Fruit fly (Drosophila melanogaster) whole organism, embryonic: Measurements from ENCODE around the gene waw.

ENCODE experiments used
- Aef1 ChIP-seq: fragments of 200-800 bp; sonication (Bioruptor generic); IDR thresholded peaks from 3 replicates; pipeline ENCODE4 v1.3.6; 2022; ENCODE audit warnings: missing biosample characterization, missing genetic modification characterization
- CG10959 ChIP-seq: fragments of 200-800 bp; sonication (Bioruptor generic); IDR thresholded peaks from 2 replicates; pipeline ENCODE4 v1.3.6; 2022; ENCODE audit warnings: missing biosample characterization, missing genetic modification characterization
- CG1233 ChIP-seq: fragments of 200-800 bp; sonication (Bioruptor generic); optimal IDR thresholded peaks from 4 replicates; lab custom pipeline; 2018; ENCODE audit warnings: missing biosample characterization, mild to moderate bottlenecking, missing genetic modification characterization
- CG13123 ChIP-seq: fragments of 200-800 bp; sonication (Bioruptor generic); optimal IDR thresholded peaks from 2 replicates; lab custom pipeline; 2016; ENCODE audit warnings: missing biosample characterization, missing genetic modification characterization
- CG13296 ChIP-seq: fragments of 200-800 bp; sonication (Bioruptor generic); optimal IDR thresholded peaks from 3 replicates; lab custom pipeline; 2018; ENCODE audit warnings: missing biosample characterization, mild to moderate bottlenecking, missing genetic modification characterization
- CG13424 ChIP-seq: fragments of 200-800 bp; sonication (Bioruptor generic); optimal IDR thresholded peaks from 2 replicates; lab custom pipeline; 2019; ENCODE audit warnings: missing biosample characterization, mild to moderate bottlenecking, missing genetic modification characterization, moderate library complexity
- CG14710 ChIP-seq: fragments of 200-800 bp; sonication (Bioruptor generic); optimal IDR thresholded peaks from 3 replicates; lab custom pipeline; 2019; ENCODE audit warnings: missing biosample characterization, mild to moderate bottlenecking, missing genetic modification characterization, moderate library complexity
- CG15601 ChIP-seq: fragments of 200-800 bp; sonication (Bioruptor generic); optimal IDR thresholded peaks from 3 replicates; lab custom pipeline; 2019; ENCODE audit warnings: missing biosample characterization, mild to moderate bottlenecking, missing genetic modification characterization, moderate library complexity
- CG17829 ChIP-seq: fragments of 200-800 bp; optimal IDR thresholded peaks from 2 replicates; lab custom pipeline; 2019; ENCODE audit warnings: missing biosample characterization, mild to moderate bottlenecking, missing genetic modification characterization, moderate library complexity
- CG2120 ChIP-seq: fragments of 200-800 bp; sonication (Bioruptor generic); optimal IDR thresholded peaks from 3 replicates; lab custom pipeline; 2016; ENCODE audit warnings: missing biosample characterization, missing genetic modification characterization
- CG32767 ChIP-seq: fragments of 200-800 bp; sonication (Bioruptor generic); IDR thresholded peaks from 2 replicates; pipeline ENCODE4 v1.3.6; 2022; ENCODE audit warnings: missing biosample characterization, missing genetic modification characterization
- CG34422 ChIP-seq: fragments of 200-800 bp; sonication (Bioruptor generic); IDR thresholded peaks from 3 replicates; pipeline ENCODE4 v1.3.6; 2022; ENCODE audit warnings: missing biosample characterization, missing genetic modification characterization
- CG3995 ChIP-seq: fragments of 200-800 bp; sonication (Bioruptor generic); optimal IDR thresholded peaks from 3 replicates; lab custom pipeline; 2016; ENCODE audit warnings: missing biosample characterization, missing genetic modification characterization
- CG4328 ChIP-seq: fragments of 200-800 bp; sonication (Bioruptor generic); optimal IDR thresholded peaks from 3 replicates; lab custom pipeline; 2017; ENCODE audit warnings: missing biosample characterization, missing genetic modification reagents, missing genetic modification characterization
- CG43689 ChIP-seq: fragments of 200-800 bp; sonication (Bioruptor generic); IDR thresholded peaks from 2 replicates; pipeline ENCODE4 v1.3.6; 2022; ENCODE audit warnings: missing biosample characterization, missing genetic modification characterization
- CG4820 ChIP-seq: fragments of 200-800 bp; sonication (Bioruptor generic); optimal IDR thresholded peaks from 3 replicates; lab custom pipeline; 2016; ENCODE audit warnings: missing biosample characterization, missing genetic modification characterization
- CG7271 ChIP-seq: fragments of 200-800 bp; sonication (Bioruptor generic); optimal IDR thresholded peaks from 2 replicates; lab custom pipeline; 2018; ENCODE audit warnings: missing biosample characterization, mild to moderate bottlenecking, missing genetic modification characterization, moderate library complexity
- CG7786 ChIP-seq: fragments of 200-800 bp; sonication (Bioruptor generic); optimal IDR thresholded peaks from 2 replicates; lab custom pipeline; 2016; ENCODE audit warnings: missing biosample characterization, missing genetic modification characterization
- CG8290 ChIP-seq, 3 experiments: fragments of 200-800 bp; sonication (Bioruptor generic); optimal IDR thresholded peaks; 2 replicates each; lab custom pipeline; 2016 to 2019; ENCODE audit warnings: missing biosample characterization in 3 of 3, missing genetic modification characterization in 3 of 3, mild to moderate bottlenecking in 2 of 3, moderate library complexity in 1 of 3
- CG8388 ChIP-seq: fragments of 200-800 bp; sonication (Bioruptor generic); optimal IDR thresholded peaks from 2 replicates; lab custom pipeline; 2019; ENCODE audit warnings: missing biosample characterization, mild to moderate bottlenecking, missing genetic modification characterization, moderate library complexity
- CG8944 ChIP-seq: fragments of 200-800 bp; sonication (Bioruptor generic); optimal IDR thresholded peaks from 3 replicates; lab custom pipeline; 2016; ENCODE audit warnings: missing biosample characterization, missing genetic modification characterization
- CkIIα-i1 ChIP-seq: fragments of 200-800 bp; sonication (Bioruptor generic); IDR thresholded peaks from 2 replicates; pipeline ENCODE4 v1.3.6; 2022; ENCODE audit warnings: missing biosample characterization, missing genetic modification characterization
- CrebB ChIP-seq: fragments of 200-800 bp; sonication (Bioruptor generic); optimal IDR thresholded peaks from 3 replicates; lab custom pipeline; 2018; ENCODE audit warnings: missing biosample characterization, mild to moderate bottlenecking, missing genetic modification characterization
- E2f2 ChIP-seq: fragments of 200-800 bp; sonication (Bioruptor generic); IDR thresholded peaks from 2 replicates; pipeline ENCODE4 v1.3.6; 2022; ENCODE audit warnings: missing biosample characterization, missing genetic modification characterization
- Gsc ChIP-seq: fragments of 200-800 bp; sonication (Bioruptor generic); IDR thresholded peaks from 2 replicates; pipeline ENCODE4 v1.3.6; 2022; ENCODE audit warnings: missing biosample characterization, missing genetic modification characterization
- HLHmδ ChIP-seq: fragments of 200-800 bp; sonication (Bioruptor generic); optimal IDR thresholded peaks from 2 replicates; lab custom pipeline; 2018; ENCODE audit warnings: missing biosample characterization, mild to moderate bottlenecking, missing genetic modification characterization, moderate library complexity
- Hmx ChIP-seq: fragments of 200-800 bp; sonication (Bioruptor generic); optimal IDR thresholded peaks from 2 replicates; lab custom pipeline; 2016; ENCODE audit warnings: missing biosample characterization, missing genetic modification characterization
- Mes4 ChIP-seq: fragments of 200-800 bp; sonication (Bioruptor generic); optimal IDR thresholded peaks from 2 replicates; lab custom pipeline; 2016; ENCODE audit warnings: missing biosample characterization, missing genetic modification characterization
- NC2β ChIP-seq: fragments of 200-800 bp; sonication (Bioruptor generic); optimal IDR thresholded peaks from 2 replicates; lab custom pipeline; 2016; ENCODE audit warnings: missing biosample characterization, missing genetic modification characterization
- NK7.1 ChIP-seq: fragments of 200-800 bp; sonication (Bioruptor generic); optimal IDR thresholded peaks from 3 replicates; lab custom pipeline; 2016; ENCODE audit warnings: missing biosample characterization, missing genetic modification characterization
- dati ChIP-seq: fragments of 200-800 bp; sonication (Bioruptor generic); IDR thresholded peaks from 2 replicates; pipeline ENCODE4 v1.3.6; 2022; ENCODE audit warnings: missing biosample characterization, missing genetic modification characterization
- gcm ChIP-seq: fragments of 200-800 bp; sonication (Bioruptor generic); optimal IDR thresholded peaks from 2 replicates; lab custom pipeline; 2019; ENCODE audit warnings: missing biosample characterization, mild to moderate bottlenecking, missing genetic modification characterization, moderate library complexity
- hb ChIP-seq: fragments of 200-800 bp; sonication (Bioruptor generic); IDR thresholded peaks from 3 replicates; pipeline ENCODE4 v1.3.6; 2022; ENCODE audit warnings: missing biosample characterization, missing genetic modification characterization; ENCODE audit not compliant: partially characterized antibody
- inv ChIP-seq: fragments of 200-800 bp; sonication (Bioruptor generic); IDR thresholded peaks from 2 replicates; pipeline ENCODE4 v1.3.6; 2022; ENCODE audit warnings: missing biosample characterization, missing genetic modification characterization; ENCODE audit not compliant: partially characterized antibody
- jigr1 ChIP-seq: fragments of 200-800 bp; sonication (Bioruptor generic); IDR thresholded peaks from 3 replicates; pipeline ENCODE4 v1.3.6; 2022; ENCODE audit warnings: missing biosample characterization, missing genetic modification characterization
- jing ChIP-seq: fragments of 200-800 bp; sonication (Bioruptor generic); optimal IDR thresholded peaks from 2 replicates; lab custom pipeline; 2018; ENCODE audit warnings: missing biosample characterization, mild to moderate bottlenecking, missing genetic modification characterization
- knrl ChIP-seq: fragments of 200-800 bp; sonication (Bioruptor generic); IDR thresholded peaks from 3 replicates; pipeline ENCODE4 v1.3.6; 2022; ENCODE audit warnings: missing biosample characterization, missing genetic modification characterization; ENCODE audit not compliant: partially characterized antibody
- lov ChIP-seq, 2 experiments: fragments of 200-800 bp in 1 of 2; fragments of >200 bp in 1 of 2; sonication (Bioruptor generic) in 1 of 2; IDR thresholded peaks in 1 of 2; optimal IDR thresholded peaks in 1 of 2; 2 replicates in 1 of 2; 3 replicates in 1 of 2; pipeline versions ENCODE4 v1.3.6 to Lab custom; 2017 to 2022; ENCODE audit warnings: missing biosample characterization in 1 of 2, missing genetic modification characterization in 1 of 2
- luna ChIP-seq: fragments of 200-800 bp; sonication (Bioruptor generic); optimal IDR thresholded peaks from 2 replicates; lab custom pipeline; 2016; ENCODE audit warnings: missing biosample characterization, missing genetic modification characterization
- mirr ChIP-seq: fragments of 200-800 bp; sonication (Bioruptor generic); optimal IDR thresholded peaks from 3 replicates; lab custom pipeline; 2018; ENCODE audit warnings: missing biosample characterization, mild to moderate bottlenecking, missing genetic modification characterization
- odd ChIP-seq: fragments of 200-800 bp; sonication (Bioruptor generic); optimal IDR thresholded peaks from 2 replicates; lab custom pipeline; 2017; ENCODE audit warnings: missing biosample characterization, mild to moderate bottlenecking, missing genetic modification characterization
- org-1 ChIP-seq: fragments of 200-800 bp; sonication (Bioruptor generic); optimal IDR thresholded peaks from 2 replicates; lab custom pipeline; 2017; ENCODE audit warnings: missing biosample characterization, missing genetic modification characterization
- p53 ChIP-seq: fragments of 200-800 bp; sonication (Bioruptor generic); optimal IDR thresholded peaks from 2 replicates; lab custom pipeline; 2016; ENCODE audit warnings: missing biosample characterization, missing genetic modification characterization
- pum ChIP-seq: fragments of 200-800 bp; sonication (Bioruptor generic); optimal IDR thresholded peaks from 2 replicates; lab custom pipeline; 2016; ENCODE audit warnings: missing biosample characterization, missing genetic modification characterization
- sob ChIP-seq: fragments of 200-800 bp; sonication (Bioruptor generic); IDR thresholded peaks from 2 replicates; pipeline ENCODE4 v1.3.6; 2022; ENCODE audit warnings: missing biosample characterization, missing genetic modification characterization
- sqz ChIP-seq: fragments of 200-800 bp; sonication (Bioruptor generic); optimal IDR thresholded peaks from 3 replicates; lab custom pipeline; 2018; ENCODE audit warnings: missing biosample characterization, mild to moderate bottlenecking, missing genetic modification characterization
- tin ChIP-seq: fragments of 200-800 bp; sonication (Bioruptor generic); optimal IDR thresholded peaks from 3 replicates; lab custom pipeline; 2016; ENCODE audit warnings: missing biosample characterization, missing genetic modification characterization
- unc-4 ChIP-seq: fragments of 200-800 bp; sonication (Bioruptor generic); IDR thresholded peaks from 2 replicates; pipeline ENCODE4 v1.3.6; 2022; ENCODE audit warnings: missing biosample characterization, missing genetic modification characterization; ENCODE audit not compliant: partially characterized antibody
- usp ChIP-seq: fragments of >200 bp; optimal IDR thresholded peaks from 2 replicates; lab custom pipeline; 2017; ENCODE audit warnings: missing biosample characterization, missing genetic modification characterization
- zen2 ChIP-seq: fragments of 200-800 bp; sonication (Bioruptor generic); IDR thresholded peaks from 3 replicates; pipeline ENCODE4 v1.3.6; 2022; ENCODE audit warnings: missing biosample characterization, missing genetic modification characterization; ENCODE audit not compliant: partially characterized antibody

Gene waw

dm6 chrX:21362878-21363277 is at the start of gene waw, which contains the start of gene bbx (continued):
- TF ChIP-seq inv (GFP tag; lab: Robert Waterston, UW) = no peak
- no peak for TF ChIP-seq NC2β (GFP tag; lab: Kevin White, UChicago)
- no peak for TF ChIP-seq CG2120 (GFP tag; lab: Kevin White, UChicago)
- no peak for TF ChIP-seq usp
- no peak for TF ChIP-seq jigr1
- no peak for TF ChIP-seq odd (GFP tag; lab: Kevin White, UChicago)
- TF ChIP-seq CG43689 (GFP tag; lab: Robert Waterston, UW) = no peak
- TF ChIP-seq CkIIα-i1 (GFP tag; lab: Robert Waterston, UW) = no peak
- peak; percentile 46 for TF ChIP-seq CG13424 (tag; lab: Kevin White, UChicago)
- no peak for TF ChIP-seq Gsc (GFP tag; lab: Robert Waterston, UW)
- TF ChIP-seq CG15601 = peak; percentile 48
- TF ChIP-seq dati = no peak
- no peak for TF ChIP-seq Aef1 (GFP tag; lab: Robert Waterston, UW)
- no peak for TF ChIP-seq CG13123 (GFP tag; lab: Kevin White, UChicago)
- no peak; the same call in 2 of the 3 replicates for TF ChIP-seq knrl (GFP tag; lab: Robert Waterston, UW)
- no peak for TF ChIP-seq hb (GFP tag; lab: Robert Waterston, UW)
- no peak for TF ChIP-seq tin (GFP tag; lab: Kevin White, UChicago)
- TF ChIP-seq CG13296 (GFP tag; lab: Kevin White, UChicago) = no peak
- no peak for TF ChIP-seq Hmx (GFP tag; lab: Kevin White, UChicago)
- peak; percentile 5 for TF ChIP-seq CG8290 (GFP tag; optimal IDR thresholded peaks at IDR 0.05; lab: Kevin White, UChicago)
- TF ChIP-seq CG8290 (tag; optimal IDR thresholded peaks at IDR 0.05; lab: Kevin White, UChicago) = no peak
- TF ChIP-seq CrebB (tag; lab: Kevin White, UChicago) = peak; percentile 24
- no peak for TF ChIP-seq sob (GFP tag; lab: Robert Waterston, UW)
- TF ChIP-seq CG14710 (tag; lab: Kevin White, UChicago) = peak; percentile 52
- peak; percentile 19 for TF ChIP-seq CG1233
- 0 out of 2 replicates have a peak, but pooled peaks have one; percentile 11 for TF ChIP-seq CG10959 (GFP tag; lab: Robert Waterston, UW)
- TF ChIP-seq CG8944 = no peak
- peak; percentile 4 for TF ChIP-seq Mes4 (GFP tag; lab: Kevin White, UChicago)
- TF ChIP-seq CG32767 (GFP tag; lab: Robert Waterston, UW) = no peak
- TF ChIP-seq CG34422 (GFP tag; lab: Robert Waterston, UW) = peak; percentile 81; the same call in 1 of the 3 replicates
- TF ChIP-seq gcm = no peak
- TF ChIP-seq sqz (GFP tag; lab: Kevin White, UChicago) = peak; percentile 86
- no peak for TF ChIP-seq luna
- no peak for TF ChIP-seq HLHmδ (GFP tag; lab: Kevin White, UChicago)
- TF ChIP-seq CG7786 (GFP tag; lab: Kevin White, UChicago) = no peak
- TF ChIP-seq pum (GFP tag; lab: Kevin White, UChicago) = no peak
- no peak for TF ChIP-seq NK7.1
- no peak for TF ChIP-seq jing (GFP tag; lab: Kevin White, UChicago)
- TF ChIP-seq CG8388 = no peak
- TF ChIP-seq p53 = no peak
- no peak for TF ChIP-seq unc-4
- TF ChIP-seq lov (optimal IDR thresholded peaks at IDR 0.05; lab: Kevin White, UChicago) = no peak
- no peak for TF ChIP-seq lov (GFP tag; IDR thresholded peaks at IDR 0.05; lab: Robert Waterston, UW)
- no peak for TF ChIP-seq org-1
- no peak for TF ChIP-seq zen2 (GFP tag; lab: Robert Waterston, UW)
- TF ChIP-seq CG4820 (GFP tag; lab: Kevin White, UChicago) = no peak
- peak; percentile 3 for TF ChIP-seq CG3995 (GFP tag; lab: Kevin White, UChicago)
- peak; percentile 64 for TF ChIP-seq E2f2
- TF ChIP-seq CG17829 = peak; percentile 26
- TF ChIP-seq CG4328 (GFP tag; lab: Kevin White, UChicago) = peak; percentile 25
- no peak for TF ChIP-seq CG7271 (tag; lab: Kevin White, UChicago)
- peak; percentile 54 for TF ChIP-seq mirr (GFP tag; lab: Kevin White, UChicago)
